Worm (Caenorhabditis elegans) whole organism, L2 larva: ENCODE measurements around the gene ptr-15.

ENCODE experiments used
- C34F6.9 ChIP-seq: fragments of 150-350 bp; optimal IDR thresholded peaks from 2 replicates; lab custom pipeline; 2014; ENCODE audit warnings: missing biosample characterization, missing genetic modification characterization
- F13H6.1 ChIP-seq: sonication (generic microtip); optimal IDR thresholded peaks from 2 replicates; lab custom pipeline; 2016; ENCODE audit warnings: missing genetic modification characterization, missing compliant biosample characterization
- R02D3.7 ChIP-seq: fragments of 150-350 bp; optimal IDR thresholded peaks from 2 replicates; lab custom pipeline; 2014; ENCODE audit warnings: missing biosample characterization, missing genetic modification characterization
- Y55F3AM.14 ChIP-seq: fragments of 200-800 bp; sonication (Bioruptor generic); optimal IDR thresholded peaks from 2 replicates; lab custom pipeline; 2018; ENCODE audit warnings: mild to moderate bottlenecking, missing genetic modification characterization, missing compliant biosample characterization
- alr-1 ChIP-seq: fragments of 150-350 bp; optimal IDR thresholded peaks from 2 replicates; lab custom pipeline; 2014; ENCODE audit warnings: missing biosample characterization, missing genetic modification characterization
- aly-2 ChIP-seq: fragments of 150-350 bp; optimal IDR thresholded peaks from 2 replicates; lab custom pipeline; 2014; ENCODE audit warnings: missing biosample characterization, missing genetic modification characterization
- ama-1 ChIP-seq: fragments of 150-350 bp; optimal IDR thresholded peaks from 2 replicates; lab custom pipeline; 2018; ENCODE audit warnings: inconsistent platforms
- blmp-1 ChIP-seq: sonication (generic microtip); optimal IDR thresholded peaks from 2 replicates; lab custom pipeline; 2017; ENCODE audit warnings: missing genetic modification characterization, mild to moderate bottlenecking, missing compliant biosample characterization, antibody characterized with exemption, moderate library complexity; ENCODE audit not compliant: insufficient read depth
- ceh-16 ChIP-seq: fragments of 150-350 bp; optimal IDR thresholded peaks from 2 replicates; lab custom pipeline; 2014; ENCODE audit warnings: missing biosample characterization, missing genetic modification characterization
- ceh-82 ChIP-seq: fragments of 150-350 bp; optimal IDR thresholded peaks from 2 replicates; lab custom pipeline; 2014; ENCODE audit warnings: missing biosample characterization, missing genetic modification characterization
- egl-27 ChIP-seq: sonication (generic microtip); optimal IDR thresholded peaks from 3 replicates; lab custom pipeline; 2017; ENCODE audit warnings: missing biosample characterization, missing genetic modification reagents, missing genetic modification characterization
- elt-1 ChIP-seq: fragments of 150-350 bp; optimal IDR thresholded peaks from 2 replicates; lab custom pipeline; 2014; ENCODE audit warnings: missing biosample characterization, missing genetic modification characterization
- fos-1 ChIP-seq: fragments of 150-350 bp; optimal IDR thresholded peaks from 2 replicates; lab custom pipeline; 2014; ENCODE audit warnings: missing biosample characterization, missing genetic modification characterization
- lin-11 ChIP-seq: fragments of 150-350 bp; sonication (generic microtip); optimal IDR thresholded peaks from 2 replicates; lab custom pipeline; 2014; ENCODE audit warnings: missing biosample characterization, missing genetic modification characterization, inconsistent platforms, mixed read lengths
- lin-13 ChIP-seq: fragments of 150-350 bp; optimal IDR thresholded peaks from 2 replicates; lab custom pipeline; 2014; ENCODE audit warnings: missing biosample characterization, missing genetic modification reagents, missing genetic modification characterization
- lsy-2 ChIP-seq, 2 experiments: fragments of 150-350 bp in 1 of 2; sonication (generic microtip) in 1 of 2; optimal IDR thresholded peaks; 2 replicates each; lab custom pipeline; 2014 to 2017; ENCODE audit warnings: missing biosample characterization in 2 of 2, missing genetic modification characterization in 2 of 2
- mab-5 ChIP-seq: fragments of 150-350 bp; optimal IDR thresholded peaks from 2 replicates; lab custom pipeline; 2014; ENCODE audit warnings: missing biosample characterization, missing genetic modification characterization
- mbf-1 ChIP-seq: sonication (generic microtip); optimal IDR thresholded peaks from 2 replicates; lab custom pipeline; 2017; ENCODE audit warnings: missing biosample characterization, missing genetic modification characterization
- nhr-10 ChIP-seq: sonication (generic microtip); optimal IDR thresholded peaks from 2 replicates; lab custom pipeline; 2017; ENCODE audit warnings: missing biosample characterization, missing genetic modification characterization
- nhr-11 ChIP-seq: fragments of 150-350 bp; optimal IDR thresholded peaks from 2 replicates; lab custom pipeline; 2014; ENCODE audit warnings: missing biosample characterization, missing genetic modification characterization
- nhr-12 ChIP-seq: fragments of 150-350 bp; optimal IDR thresholded peaks from 2 replicates; lab custom pipeline; 2014; ENCODE audit warnings: missing biosample characterization, missing genetic modification characterization
- nhr-129 ChIP-seq: fragments of 150-350 bp; optimal IDR thresholded peaks from 2 replicates; lab custom pipeline; 2014; ENCODE audit warnings: missing biosample characterization, missing genetic modification characterization
- nhr-21 ChIP-seq: fragments of 150-350 bp; optimal IDR thresholded peaks from 2 replicates; lab custom pipeline; 2014; ENCODE audit warnings: missing biosample characterization, missing genetic modification characterization
- nhr-77 ChIP-seq: fragments of 150-350 bp; optimal IDR thresholded peaks from 2 replicates; lab custom pipeline; 2014; ENCODE audit warnings: missing biosample characterization, missing genetic modification characterization
- sem-4 ChIP-seq: fragments of 150-350 bp; optimal IDR thresholded peaks from 2 replicates; lab custom pipeline; 2014; ENCODE audit warnings: missing biosample characterization, missing genetic modification reagents, missing genetic modification characterization
- skn-1 ChIP-seq: sonication (generic microtip); optimal IDR thresholded peaks from 2 replicates; lab custom pipeline; 2017; ENCODE audit warnings: missing biosample characterization, missing genetic modification characterization
- sma-3 ChIP-seq: sonication (generic microtip); optimal IDR thresholded peaks from 2 replicates; lab custom pipeline; 2016; ENCODE audit warnings: missing genetic modification reagents, missing genetic modification characterization, missing compliant biosample characterization
- sma-9 ChIP-seq, 2 experiments: fragments of 150-350 bp in 1 of 2; sonication (generic microtip) in 1 of 2; optimal IDR thresholded peaks; 2 replicates each; lab custom pipeline; 2014 to 2016; ENCODE audit warnings: missing genetic modification characterization in 2 of 2, mild to moderate bottlenecking in 1 of 2, missing biosample characterization in 1 of 2, missing compliant biosample characterization in 1 of 2, missing genetic modification reagents in 1 of 2, moderate library complexity in 1 of 2
- snpc-4 ChIP-seq: fragments of 150-350 bp; optimal IDR thresholded peaks from 2 replicates; lab custom pipeline; 2014; ENCODE audit warnings: missing biosample characterization, missing genetic modification characterization
- unc-39 ChIP-seq: fragments of 150-350 bp; optimal IDR thresholded peaks from 2 replicates; lab custom pipeline; 2014; ENCODE audit warnings: missing biosample characterization, missing genetic modification characterization
- unc-55 ChIP-seq: fragments of 150-350 bp; sonication (generic microtip); optimal IDR thresholded peaks from 3 replicates; lab custom pipeline; 2014; ENCODE audit warnings: missing biosample characterization, missing genetic modification reagents, missing genetic modification characterization
- unc-62 ChIP-seq: fragments of 150-350 bp; optimal IDR thresholded peaks from 2 replicates; lab custom pipeline; 2014; ENCODE audit warnings: missing biosample characterization, missing genetic modification reagents, missing genetic modification characterization
- zag-1 ChIP-seq: fragments of 150-350 bp; optimal IDR thresholded peaks from 2 replicates; lab custom pipeline; 2014; ENCODE audit warnings: missing biosample characterization, missing genetic modification characterization
- ztf-1 ChIP-seq: fragments of 200-800 bp; sonication (Bioruptor generic); conservative IDR thresholded peaks from 2 replicates; pipeline ENCODE4 v1.3.6; 2022; ENCODE audit warnings: missing genetic modification characterization, missing compliant biosample characterization
- ztf-4 ChIP-seq: fragments of 150-350 bp; optimal IDR thresholded peaks from 2 replicates; lab custom pipeline; 2014; ENCODE audit warnings: missing biosample characterization, missing genetic modification characterization

The ptr-15 gene

DNA sequence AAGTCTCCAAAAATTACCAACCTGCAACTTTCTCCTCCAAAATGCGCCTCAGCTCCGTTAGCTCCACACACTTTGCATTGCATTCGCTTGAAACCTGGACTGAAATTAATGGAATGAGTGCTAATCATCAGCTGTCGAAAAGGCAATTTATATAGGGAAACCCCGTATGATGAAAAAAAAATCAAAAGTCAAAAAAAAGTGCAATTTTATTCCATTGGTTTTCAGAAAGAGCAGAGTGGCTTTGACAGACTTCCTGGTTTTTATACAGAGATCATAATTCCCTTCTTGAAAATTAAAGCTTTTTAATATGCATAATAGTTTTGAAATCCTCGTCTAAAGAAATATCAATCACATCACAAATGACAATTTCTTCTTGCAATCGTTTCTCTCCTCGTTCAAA, 17.9 kb upstream of the ptr-15 start, which contains the start of gene nhr-139:
Gene nhr-139, minus strand, starts transcription at position 101 of the 400 bp plus-strand sequence.
- no peak for TF ChIP-seq elt-1
- no peak for TF ChIP-seq mbf-1 (tag; lab: Kevin White, UChicago)
- TF ChIP-seq fos-1 (tag; lab: Kevin White, UChicago), result no peak
- TF ChIP-seq F13H6.1 (tag; lab: Kevin White, UChicago), result no peak
- TF ChIP-seq ceh-82 (tag; lab: Kevin White, UChicago), result no peak
- no peak for TF ChIP-seq unc-39 (tag; lab: Kevin White, UChicago)
- TF ChIP-seq sma-9 (GFP tag; optimal IDR thresholded peaks at IDR 0.05; lab: Kevin White, UChicago), result no peak
- TF ChIP-seq sma-9 (tag; optimal IDR thresholded peaks at IDR 0.05; lab: Kevin White, UChicago), result no peak
- TF ChIP-seq ceh-16 (tag; lab: Kevin White, UChicago), result no peak
- TF ChIP-seq ztf-1 (GFP tag; lab: Robert Waterston, UW), result no peak
- no peak for TF ChIP-seq ama-1 (lab: Kevin White, UChicago)
- no peak for TF ChIP-seq ztf-4 (tag; lab: Kevin White, UChicago)
- TF ChIP-seq blmp-1 (tag; lab: Kevin White, UChicago), result no peak
- no peak for TF ChIP-seq sma-3 (GFP tag; lab: Kevin White, UChicago)
- no peak for TF ChIP-seq lin-11 (tag; lab: Kevin White, UChicago)
- TF ChIP-seq nhr-12 (tag; lab: Kevin White, UChicago), result no peak
- TF ChIP-seq alr-1 (tag; lab: Kevin White, UChicago), result no peak

DNA sequence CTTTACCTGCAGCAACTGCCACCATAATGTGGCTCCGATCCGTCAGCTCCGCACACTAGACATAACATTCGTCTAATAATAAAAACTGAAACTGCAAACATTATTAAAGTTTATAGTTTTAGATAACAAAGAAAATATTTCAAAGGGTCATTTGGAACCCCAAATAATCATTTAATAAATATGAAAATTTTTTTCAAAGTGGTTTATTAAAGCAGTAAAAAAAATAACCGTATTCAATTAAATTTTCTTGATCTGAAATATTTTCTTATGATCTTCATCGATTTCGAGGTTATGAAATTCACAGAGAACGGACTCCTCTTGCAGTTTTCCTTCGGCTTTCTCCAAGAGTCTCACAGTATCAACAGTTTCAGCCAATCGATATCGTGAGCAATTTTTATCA, 16.1 kb upstream of the ptr-15 start, which contains the start of gene nhr-163:
Gene nhr-163, minus strand, starts transcription at position 101 of the 400 bp plus-strand sequence.
- no peak for TF ChIP-seq elt-1
- TF ChIP-seq aly-2 (tag; lab: Kevin White, UChicago), result no peak
- no peak for TF ChIP-seq nhr-11 (tag; lab: Kevin White, UChicago)
- no peak for TF ChIP-seq sma-3 (GFP tag; lab: Kevin White, UChicago)
- TF ChIP-seq nhr-21 (tag; lab: Kevin White, UChicago), result no peak
- no peak for TF ChIP-seq mab-5 (tag; lab: Kevin White, UChicago)
- no peak for TF ChIP-seq egl-27 (tag; lab: Kevin White, UChicago)
- no peak for TF ChIP-seq sem-4 (tag; lab: Kevin White, UChicago)
- TF ChIP-seq C34F6.9 (tag; lab: Kevin White, UChicago), result no peak
- no peak for TF ChIP-seq blmp-1 (tag; lab: Kevin White, UChicago)
- no peak for TF ChIP-seq unc-39 (tag; lab: Kevin White, UChicago)
- TF ChIP-seq ztf-1 (GFP tag; lab: Robert Waterston, UW), result no peak

DNA sequence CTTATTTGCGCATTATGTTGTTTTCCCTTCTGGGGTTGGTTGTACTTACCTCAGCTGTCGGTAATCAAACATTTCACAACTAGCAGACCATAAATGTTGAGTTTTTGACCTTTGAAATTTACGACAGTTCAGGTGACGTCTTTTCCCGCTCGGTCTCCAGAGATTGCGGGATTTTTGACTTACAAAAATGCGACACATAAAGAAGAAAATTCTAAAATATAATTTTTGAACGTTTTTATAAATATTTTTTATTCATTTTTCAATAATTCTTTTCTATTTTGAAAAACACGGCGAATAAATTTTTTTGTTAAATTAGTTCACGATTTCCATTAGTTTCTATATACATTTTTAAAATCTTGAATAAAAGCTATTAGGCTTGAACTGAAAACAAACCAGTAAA, 13.0 kb upstream of the ptr-15 start, which contains the start of gene nhr-161:
Gene nhr-161, minus strand, starts transcription at position 101 of the 400 bp plus-strand sequence.
- TF ChIP-seq fos-1 (tag; lab: Kevin White, UChicago), result no peak

DNA sequence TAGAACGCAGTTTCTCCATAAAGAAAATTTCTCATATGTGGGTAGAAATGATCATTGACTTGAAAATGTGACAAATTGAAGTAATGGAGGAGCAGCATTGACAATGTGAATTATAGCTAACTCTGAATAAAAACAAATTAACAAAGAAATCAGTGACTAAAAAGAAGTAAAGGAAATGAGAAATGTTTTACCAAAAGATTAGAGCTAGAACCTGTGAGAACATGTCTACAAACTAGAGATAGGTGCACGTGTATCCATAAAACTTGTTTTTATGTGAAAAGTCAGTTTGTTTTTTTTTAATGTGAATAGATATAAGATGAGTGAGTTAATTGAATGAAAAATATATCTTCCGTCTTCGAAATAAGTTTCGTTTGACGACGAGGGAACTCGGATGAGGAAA, 9.2 kb upstream of the ptr-15 start, which contains the start of gene sre-12:
Gene sre-12, minus strand, starts transcription at position 101 of the 400 bp plus-strand sequence.
- TF ChIP-seq nhr-10 (tag; lab: Kevin White, UChicago) (no peak), unc-39 (tag; lab: Kevin White, UChicago) (no peak), nhr-77 (no peak), nhr-129 (tag; lab: Kevin White, UChicago) (no peak), ama-1 (lab: Kevin White, UChicago) (no peak), sem-4 (tag; lab: Kevin White, UChicago) (no peak), snpc-4 (no peak), lin-13 (no peak)

DNA sequence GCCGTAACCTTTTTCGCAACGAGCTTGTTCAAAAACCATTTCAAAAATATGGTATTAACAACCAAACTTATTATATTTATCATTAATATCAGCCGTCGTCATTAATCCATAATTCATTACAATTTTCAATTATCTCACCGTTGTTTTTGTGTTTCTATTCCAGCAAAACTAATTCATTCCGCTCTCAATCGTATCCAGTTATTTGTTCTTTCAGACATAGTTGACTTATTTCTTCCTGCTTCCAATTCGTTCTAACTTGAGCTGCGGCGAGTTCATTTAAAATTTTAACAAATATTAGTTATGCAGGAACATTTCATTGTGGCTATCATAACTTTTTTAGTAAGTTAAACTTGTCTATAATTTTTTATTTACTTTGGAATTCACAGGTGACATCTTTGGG, 6.2 kb upstream of the ptr-15 start, which contains the start of gene srx-16:
Gene srx-16, plus strand, starts transcription at position 301 of the 400 bp plus-strand sequence.
- no peak for TF ChIP-seq nhr-11 (tag; lab: Kevin White, UChicago)
- no peak for TF ChIP-seq ztf-1 (GFP tag; lab: Robert Waterston, UW)
- no peak for TF ChIP-seq lsy-2 (tag; optimal IDR thresholded peaks at IDR 0.05; lab: Kevin White, UChicago)
- TF ChIP-seq mab-5 (tag; lab: Kevin White, UChicago), result no peak
- TF ChIP-seq unc-55 (GFP tag; lab: Kevin White, UChicago), result no peak
- no peak for TF ChIP-seq ceh-82 (tag; lab: Kevin White, UChicago)
- TF ChIP-seq zag-1 (tag; lab: Kevin White, UChicago), result no peak
- TF ChIP-seq alr-1 (tag; lab: Kevin White, UChicago), result no peak
- TF ChIP-seq nhr-12 (tag; lab: Kevin White, UChicago), result no peak
- no peak for TF ChIP-seq nhr-77
- no peak for TF ChIP-seq unc-62
- TF ChIP-seq R02D3.7 (tag; lab: Kevin White, UChicago), result no peak
- no peak for TF ChIP-seq mbf-1 (tag; lab: Kevin White, UChicago)
- TF ChIP-seq ztf-4 (tag; lab: Kevin White, UChicago), result no peak
- no peak for TF ChIP-seq Y55F3AM.14 (GFP tag; lab: Kevin White, UChicago)
- TF ChIP-seq skn-1 (tag; lab: Kevin White, UChicago), result no peak
